Fruit fly (Drosophila melanogaster) whole organism, wandering third instar larva: ENCODE results near the gene mthl14.

Source experiments
- br ChIP-seq: fragments of 200-800 bp; sonication (Bioruptor generic); optimal IDR thresholded peaks from 2 replicates; lab custom pipeline; 2016; ENCODE audit warnings: missing biosample characterization, missing genetic modification characterization
- brk ChIP-seq: fragments of 200-800 bp; sonication (Bioruptor generic); optimal IDR thresholded peaks from 2 replicates; lab custom pipeline; 2016; ENCODE audit warnings: missing biosample characterization, mild to moderate bottlenecking, missing genetic modification characterization
- dl ChIP-seq, 2 experiments: fragments of 175-275, 200-275 bp in 1 of 2; fragments of 200-275 bp in 1 of 2; sonication (Bioruptor generic); optimal IDR thresholded peaks; lab custom pipeline; 2018; ENCODE audit warnings: mild to moderate bottlenecking in 2 of 2, missing biosample characterization in 2 of 2, missing genetic modification characterization in 2 of 2, moderate library complexity in 2 of 2; ENCODE audit not compliant: partially characterized antibody in 2 of 2, insufficient read depth in 1 of 2
- fru ChIP-seq: fragments of 200-800 bp; sonication (Bioruptor generic); optimal IDR thresholded peaks from 3 replicates; lab custom pipeline; 2016; ENCODE audit warnings: missing biosample characterization, mild to moderate bottlenecking, missing genetic modification characterization
- pan ChIP-seq: fragments of >200 bp; optimal IDR thresholded peaks from 2 replicates; lab custom pipeline; 2017
- psq ChIP-seq: fragments of 200-800 bp; sonication (Bioruptor generic); optimal IDR thresholded peaks from 3 replicates; lab custom pipeline; 2017; ENCODE audit warnings: missing biosample characterization, mild to moderate bottlenecking, missing genetic modification characterization, moderate library complexity

dm6 chr3L:231504-231903 lies 15.8 kb upstream of the mthl14 start, which contains the start of gene CG42846:
- TF ChIP-seq psq (no peak), fru (GFP tag; lab: Kevin White, UChicago) (no peak), brk (no peak), dl (GFP tag; optimal IDR thresholded peaks at IDR 0.05; lab: Kevin White, UChicago; ENCODE audit: insufficient read depth in 1 of 2, partially characterized antibody in 2 of 2) (no peak), pan (lab: Kevin White, UChicago) (no peak), br (GFP tag; lab: Kevin White, UChicago) (no peak)
